Worm (Caenorhabditis elegans) whole organism, midembryonic: ENCODE data around the gene F21D5.6.

Experiments used
- flt-1 ChIP-seq: fragments of 200-800 bp; sonication (Bioruptor generic); IDR thresholded peaks from 2 replicates; pipeline ENCODE4 v1.3.6; 2022; ENCODE audit warnings: missing genetic modification characterization, missing compliant biosample characterization
- klf-2 ChIP-seq: fragments of 200-800 bp; sonication (Bioruptor generic); conservative IDR thresholded peaks from 2 replicates; pipeline ENCODE4 v1.3.6; 2022; ENCODE audit warnings: missing genetic modification reagents, missing genetic modification characterization, missing compliant biosample characterization
- med-1 ChIP-seq: sonication (generic microtip); optimal IDR thresholded peaks from 2 replicates; lab custom pipeline; 2017; ENCODE audit warnings: missing genetic modification characterization, mild to moderate bottlenecking, missing compliant biosample characterization, antibody characterized with exemption, missing genetic modification reagents; ENCODE audit not compliant: insufficient read depth
- tab-1 ChIP-seq: fragments of 200-800 bp; sonication (Bioruptor generic); IDR thresholded peaks from 2 replicates; pipeline ENCODE4 v1.3.6; 2022; ENCODE audit warnings: missing genetic modification characterization, missing compliant biosample characterization

DNA sequence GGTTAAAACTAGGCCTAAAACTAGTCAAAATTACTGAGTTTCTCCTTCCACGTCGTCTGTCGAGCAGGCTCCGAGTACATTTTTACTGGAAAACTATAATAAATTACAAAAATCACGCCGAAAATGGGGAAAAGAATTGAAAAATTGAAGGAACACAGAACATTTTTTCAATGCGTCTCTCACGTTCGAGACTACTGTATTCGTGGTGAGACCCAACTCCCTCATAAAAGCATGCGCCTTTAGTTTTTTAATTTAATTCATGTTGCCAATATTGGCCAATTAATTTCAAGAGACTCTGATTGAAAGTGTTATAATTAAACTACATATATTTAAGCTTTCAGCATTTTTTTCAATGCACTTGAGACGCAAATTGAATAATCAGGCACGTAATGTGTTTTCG lies 13.0 kb upstream of the F21D5.6 start:
- no peak for TF ChIP-seq med-1 (GFP tag; lab: Kevin White, UChicago)
- TF ChIP-seq tab-1 (GFP tag; lab: Robert Waterston, UW): no peak
- no peak for TF ChIP-seq flt-1 (GFP tag; lab: Robert Waterston, UW)
- TF ChIP-seq klf-2 (GFP tag; lab: Robert Waterston, UW): no peak
